Fruit fly (Drosophila melanogaster): Measurements from ENCODE around the gene Skp2.

Gene Skp2

dm6 chr3R:4337580-4337979 lies at the start of gene Skp2, which contains the start of gene CG1103:
Gene Skp2, minus strand, starts transcription at chr3R:4337674.
Gene CG1103, plus strand, starts transcription at chr3R:4337755.
- TF ChIP-seq Dif (GFP tag; optimal IDR thresholded peaks at IDR 0.05; ENCODE audit: partially characterized antibody) (no peak), Rel (GFP tag; optimal IDR thresholded peaks at IDR 0.05) (no peak), Rel (tag; optimal IDR thresholded peaks at IDR 0.05) (no peak), usp (GFP tag; optimal IDR thresholded peaks at IDR 0.05) (no peak), sv (GFP tag; optimal IDR thresholded peaks at IDR 0.05) (no peak), OdsH (GFP tag; optimal IDR thresholded peaks at IDR 0.05) (no peak)

dm6 chr3R:4382165-4382564 lies 44.7 kb upstream of the Skp2 start:
- TF ChIP-seq OdsH (GFP tag; optimal IDR thresholded peaks at IDR 0.05): no peak

dm6 chr3R:4381079-4381919 lies 43.8 kb upstream of the Skp2 start, which contains the start of gene Cont:
Gene Cont, plus strand, starts transcription at chr3R:4381306.
- TF ChIP-seq jim (GFP tag; optimal IDR thresholded peaks at IDR 0.05): no peak
- TF ChIP-seq Myc (optimal IDR thresholded peaks at IDR 0.05): no peak
- TF ChIP-seq Rel (GFP tag; optimal IDR thresholded peaks at IDR 0.05): no peak
- TF ChIP-seq Rel (tag; optimal IDR thresholded peaks at IDR 0.05): peak; percentile 10
- no peak for TF ChIP-seq rgr (GFP tag; optimal IDR thresholded peaks at IDR 0.05)
- TF ChIP-seq Abd-B (GFP tag; optimal IDR thresholded peaks at IDR 0.05): no peak
- TF ChIP-seq usp (GFP tag; optimal IDR thresholded peaks at IDR 0.05): no peak
- TF ChIP-seq Hnf4 (GFP tag; optimal IDR thresholded peaks at IDR 0.05): peak; percentile 62
- TF ChIP-seq h (GFP tag; optimal IDR thresholded peaks at IDR 0.05): peak; percentile 26

DNA sequence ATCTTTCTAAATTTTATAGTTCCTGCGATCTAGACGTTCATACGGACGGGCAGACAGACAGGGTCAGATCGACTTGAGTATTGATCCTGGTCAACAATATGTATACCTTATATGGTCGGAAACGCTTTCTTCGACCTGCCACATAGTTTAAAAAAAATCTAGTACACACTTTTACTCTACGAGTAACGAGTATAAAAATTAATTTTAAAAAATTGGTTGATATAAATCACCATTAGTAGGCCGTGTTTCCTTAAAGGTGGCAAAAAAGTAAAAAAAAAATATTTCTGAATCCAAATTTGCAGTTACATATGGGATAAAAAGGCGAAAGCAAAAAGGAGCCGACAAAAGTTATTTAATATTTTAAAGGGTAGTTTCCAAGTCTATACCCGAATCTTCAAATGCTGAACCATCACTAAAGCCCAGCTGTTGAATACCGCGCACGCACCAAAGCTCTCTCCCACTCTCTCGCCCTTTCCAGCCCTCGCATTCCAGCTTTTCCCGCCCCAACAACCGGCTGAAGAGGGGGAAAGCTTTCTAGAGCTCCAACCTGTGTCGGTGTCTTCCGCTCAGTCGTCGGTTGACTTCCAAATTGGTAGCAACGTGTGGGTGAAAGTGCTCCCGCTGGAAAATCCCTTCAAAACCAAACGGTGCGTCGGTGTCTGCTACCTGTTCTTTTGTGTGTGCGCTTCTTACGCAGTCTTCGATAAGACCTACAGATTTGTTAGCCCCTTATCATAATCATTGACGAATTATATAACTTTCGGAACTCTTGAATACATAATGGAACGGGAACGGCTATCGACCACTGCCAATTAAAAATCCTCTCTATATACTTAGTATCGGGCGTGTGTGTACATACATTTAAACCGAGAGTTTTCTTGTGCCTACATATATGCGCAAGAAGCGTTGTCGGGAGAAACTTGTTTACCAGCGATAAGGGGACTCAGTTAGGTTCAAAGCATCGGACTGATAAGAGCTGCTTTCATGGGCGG lies 41.2 kb upstream of the Skp2 start, which contains the start of gene Sfxn1-3:
Gene Sfxn1-3 (plus strand): TSS at position 238 of the 992 bp plus-strand sequence.
- TF ChIP-seq Hr83 (GFP tag; optimal IDR thresholded peaks at IDR 0.05; ENCODE audit: poor library complexity, severe bottlenecking): peak; percentile 90
- no peak for TF ChIP-seq brk (GFP tag; optimal IDR thresholded peaks at IDR 0.05)
- no peak for TF ChIP-seq fru (GFP tag; optimal IDR thresholded peaks at IDR 0.05)
- peak; percentile 61 for TF ChIP-seq OdsH (GFP tag; optimal IDR thresholded peaks at IDR 0.05)
- TF ChIP-seq sage (GFP tag; optimal IDR thresholded peaks at IDR 0.05): no peak
- TF ChIP-seq dmrt93B (GFP tag; optimal IDR thresholded peaks at IDR 0.05): no peak
- TF ChIP-seq GATAd (GFP tag; optimal IDR thresholded peaks at IDR 0.05): peak; percentile 52
- no peak for TF ChIP-seq CrebA (GFP tag; optimal IDR thresholded peaks at IDR 0.05; ENCODE audit: borderline replicate concordance)
- no peak for TF ChIP-seq dsf (GFP tag; optimal IDR thresholded peaks at IDR 0.05; ENCODE audit: borderline replicate concordance)
- peak; percentile 53 to 55 for TF ChIP-seq dl (GFP tag; optimal IDR thresholded peaks at IDR 0.05; ENCODE audit: insufficient read depth in 1 of 2, partially characterized antibody in 2 of 2)
- no peak for TF ChIP-seq Hr78 (GFP tag; optimal IDR thresholded peaks at IDR 0.05)
- TF ChIP-seq Myc (optimal IDR thresholded peaks at IDR 0.05): no peak
- peak; percentile 56 for TF ChIP-seq rgr (GFP tag; optimal IDR thresholded peaks at IDR 0.05)
- TF ChIP-seq Mio (GFP tag; optimal IDR thresholded peaks at IDR 0.05): no peak
- peak; percentile 74 for TF ChIP-seq h (GFP tag; optimal IDR thresholded peaks at IDR 0.05)
- TF ChIP-seq woc (GFP tag; optimal IDR thresholded peaks at IDR 0.05): peak; percentile 84
- TF ChIP-seq Dfd (GFP tag; optimal IDR thresholded peaks at IDR 0.05): no peak
- no peak for TF ChIP-seq ey (GFP tag; optimal IDR thresholded peaks at IDR 0.05)
- TF ChIP-seq foxo (GFP tag; optimal IDR thresholded peaks at IDR 0.05): peak in 1 of 2 experiments; percentile 45
- TF ChIP-seq Dif (GFP tag; optimal IDR thresholded peaks at IDR 0.05; ENCODE audit: partially characterized antibody): peak; percentile 89
- peak; percentile 21 for TF ChIP-seq psq (GFP tag; optimal IDR thresholded peaks at IDR 0.05)
- TF ChIP-seq Jra (GFP tag; optimal IDR thresholded peaks at IDR 0.05): peak; percentile 75
- TF ChIP-seq Vsx2 (GFP tag; optimal IDR thresholded peaks at IDR 0.05; ENCODE audit: partially characterized antibody): no peak
- TF ChIP-seq lola (GFP tag; optimal IDR thresholded peaks at IDR 0.05): no peak
- peak; percentile 8 for TF ChIP-seq HLH106 (tag; optimal IDR thresholded peaks at IDR 0.05)
- peak; percentile 11 for TF ChIP-seq CG9705 (GFP tag; optimal IDR thresholded peaks at IDR 0.05)
- TF ChIP-seq pan (optimal IDR thresholded peaks at IDR 0.05): no peak
- no peak for TF ChIP-seq Rel (GFP tag; optimal IDR thresholded peaks at IDR 0.05)
- peak; percentile 83 for TF ChIP-seq Rel (tag; optimal IDR thresholded peaks at IDR 0.05)
- peak; percentile 77 for TF ChIP-seq Sp1 (GFP tag; optimal IDR thresholded peaks at IDR 0.05)
- TF ChIP-seq sv (GFP tag; optimal IDR thresholded peaks at IDR 0.05): peak; percentile 31
- peak; percentile 67 for TF ChIP-seq Hnf4 (GFP tag; optimal IDR thresholded peaks at IDR 0.05)
- no peak for TF ChIP-seq usp (GFP tag; optimal IDR thresholded peaks at IDR 0.05)
- TF ChIP-seq jim (GFP tag; optimal IDR thresholded peaks at IDR 0.05): peak; percentile 28
- no peak for TF ChIP-seq Abd-B (GFP tag; optimal IDR thresholded peaks at IDR 0.05)
- TF ChIP-seq br (GFP tag; optimal IDR thresholded peaks at IDR 0.05): peak; percentile 64
- TF ChIP-seq N (GFP tag; optimal IDR thresholded peaks at IDR 0.05): no peak
- no peak for TF ChIP-seq tai (GFP tag; optimal IDR thresholded peaks at IDR 0.05)

Measured in whole organism, wandering third instar larva.